Fruit fly (Drosophila melanogaster): ENCODE results near the gene CG42655.

The CG42655 gene

dm6 chr3L:19906780-19907705 lies 46.5 kb downstream of the CG42655 start (continued):
- TF ChIP-seq Atf3 (GFP tag; optimal IDR thresholded peaks at IDR 0.05) (no peak), zfh1 (GFP tag; IDR thresholded peaks at IDR 0.05) (peak; percentile 71; the same call in 2 of the 3 replicates), Dp (GFP tag; optimal IDR thresholded peaks at IDR 0.05) (no peak), E2f2 (GFP tag; IDR thresholded peaks at IDR 0.05) (peak; percentile 50; the same call in 1 of the 2 replicates), CG9817 (tag; optimal IDR thresholded peaks at IDR 0.05) (peak; percentile 42), tin (GFP tag; optimal IDR thresholded peaks at IDR 0.05) (peak; percentile 12), Adf1 (GFP tag; IDR thresholded peaks at IDR 0.05) (0 out of 2 replicates have a peak, but pooled peaks have one; percentile 29), Poxn (GFP tag; IDR thresholded peaks at IDR 0.05) (no peak), Stat92E (GFP tag; optimal IDR thresholded peaks at IDR 0.05) (peak in 1 of 3 experiments; percentile 28), dmrt11E (tag; optimal IDR thresholded peaks at IDR 0.05) (peak; percentile 52), shn (GFP tag; optimal IDR thresholded peaks at IDR 0.05) (peak; percentile 51), CG9876 (GFP tag; optimal IDR thresholded peaks at IDR 0.05) (peak; percentile 30), Xrp1 (GFP tag; IDR thresholded peaks at IDR 0.05) (peak; percentile 78), insv (GFP tag; optimal IDR thresholded peaks at IDR 0.05) (peak in 1 of 2 experiments; percentile 43), cad (GFP tag; optimal IDR thresholded peaks at IDR 0.05) (no peak), HLH54F (GFP tag; optimal IDR thresholded peaks at IDR 0.05) (peak; percentile 0), gcm2 (GFP tag; optimal IDR thresholded peaks at IDR 0.05) (no peak), CG18619 (GFP tag; optimal IDR thresholded peaks at IDR 0.05) (peak; percentile 58), btn (GFP tag; optimal IDR thresholded peaks at IDR 0.05) (peak; percentile 72), CG16863 (GFP tag; optimal IDR thresholded peaks at IDR 0.05) (peak; percentile 62), MBD-R2 (GFP tag; IDR thresholded peaks at IDR 0.05) (peak; percentile 12; the same call in 1 of the 2 replicates), CG10979 (tag; optimal IDR thresholded peaks at IDR 0.05) (peak; percentile 22), pum (GFP tag; optimal IDR thresholded peaks at IDR 0.05) (peak; percentile 53), CG32532 (GFP tag; IDR thresholded peaks at IDR 0.05) (no peak), CG1602 (GFP tag; optimal IDR thresholded peaks at IDR 0.05) (no peak), CG30431 (GFP tag; optimal IDR thresholded peaks at IDR 0.05) (no peak), gsb (GFP tag; IDR thresholded peaks at IDR 0.05) (peak; percentile 41; the same call in 1 of the 2 replicates), fd3F (GFP tag; optimal IDR thresholded peaks at IDR 0.05) (peak; percentile 64), chinmo (GFP tag; IDR thresholded peaks at IDR 0.05; ENCODE audit: partially characterized antibody) (peak; percentile 76), Tbp (GFP tag; optimal IDR thresholded peaks at IDR 0.05) (no peak), CG4424 (GFP tag; optimal IDR thresholded peaks at IDR 0.05) (peak; percentile 58), ash1 (GFP tag; optimal IDR thresholded peaks at IDR 0.05) (peak; percentile 32), CG11247 (GFP tag; IDR thresholded peaks at IDR 0.05) (peak; percentile 79), exex (tag; optimal IDR thresholded peaks at IDR 0.05) (peak; percentile 84), BEAF-32 (GFP tag; optimal IDR thresholded peaks at IDR 0.05) (no peak), CG4617 (GFP tag; optimal IDR thresholded peaks at IDR 0.05; ENCODE audit: borderline replicate concordance) (peak; percentile 12), CG15011 (GFP tag; optimal IDR thresholded peaks at IDR 0.05) (no peak), klu (GFP tag; IDR thresholded peaks at IDR 0.05) (no peak), CG4404 (GFP tag; IDR thresholded peaks at IDR 0.05) (no peak)
